Fruit fly (Drosophila melanogaster): Measurements from ENCODE around the gene CG14543.

Gene CG14543

DNA sequence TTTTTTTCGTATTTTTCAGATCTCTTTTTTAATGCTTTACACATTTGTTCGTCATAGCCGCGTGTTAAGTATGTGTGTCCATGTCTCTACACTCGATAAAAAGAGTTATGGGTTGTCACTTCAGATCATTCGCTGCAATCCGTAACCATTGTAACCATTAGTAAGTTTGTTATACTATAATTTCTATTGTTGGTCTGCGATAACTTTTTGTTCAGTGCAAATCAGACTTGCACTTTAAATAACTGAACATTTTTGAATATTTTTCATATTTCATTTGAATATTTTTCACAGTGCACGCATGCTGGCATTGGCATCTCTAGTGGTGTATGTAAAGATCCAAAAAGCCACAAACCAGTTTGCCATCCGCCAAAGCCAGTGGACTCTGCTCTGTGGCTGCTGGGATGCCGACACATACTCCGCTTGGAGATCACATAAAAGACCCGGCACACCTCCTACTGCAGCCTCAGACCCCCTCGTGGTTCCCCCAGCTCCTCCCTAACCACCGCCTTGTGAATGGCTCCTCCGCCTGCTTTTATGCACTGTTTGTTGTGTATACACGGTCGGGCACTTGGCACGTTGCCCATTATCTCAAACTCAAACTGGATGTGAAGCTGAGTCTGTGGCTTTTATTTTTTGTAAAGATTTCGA is 47.4 kb upstream of the CG14543 start (continued):
- TF ChIP-seq Stat92E (GFP tag; optimal IDR thresholded peaks at IDR 0.05) (peak in 1 of 3 experiments; percentile 77), CG14710 (tag; optimal IDR thresholded peaks at IDR 0.05) (peak; percentile 88), Ssrp (tag; optimal IDR thresholded peaks at IDR 0.05) (peak; percentile 86), Oli (tag; optimal IDR thresholded peaks at IDR 0.05) (peak; percentile 93), Dll (GFP tag; IDR thresholded peaks at IDR 0.05; ENCODE audit: partially characterized antibody) (0 out of 4 replicates have a peak, but pooled peaks have one; percentile 2), CG2875 (GFP tag; optimal IDR thresholded peaks at IDR 0.05) (peak; percentile 80), CG17361 (GFP tag; IDR thresholded peaks at IDR 0.05) (peak; percentile 91), stc (GFP tag; IDR thresholded peaks at IDR 0.05) (peak; percentile 86), chm (GFP tag; IDR thresholded peaks at IDR 0.05) (peak; percentile 73), shn (GFP tag; optimal IDR thresholded peaks at IDR 0.05) (peak; percentile 77), gce (GFP tag; IDR thresholded peaks at IDR 0.05) (peak; percentile 84; the same call in 2 of the 3 replicates), CG17186 (GFP tag; optimal IDR thresholded peaks at IDR 0.05) (peak; percentile 42), Oaz (GFP tag; IDR thresholded peaks at IDR 0.05) (peak; percentile 69), dm (GFP tag; optimal IDR thresholded peaks at IDR 0.05) (peak; percentile 74), wdn (GFP tag; IDR thresholded peaks at IDR 0.05) (peak; percentile 58), CG6854 (GFP tag; optimal IDR thresholded peaks at IDR 0.05) (peak; percentile 75), CG34224 (GFP tag; IDR thresholded peaks at IDR 0.05; ENCODE audit: partially characterized antibody) (no peak), pb (GFP tag; optimal IDR thresholded peaks at IDR 0.05) (peak; percentile 58), Sin3A (optimal IDR thresholded peaks at IDR 0.05) (no peak), CG1233 (GFP tag; optimal IDR thresholded peaks at IDR 0.05) (peak; percentile 81), Aef1 (GFP tag; IDR thresholded peaks at IDR 0.05) (peak; percentile 81), eyg (GFP tag; optimal IDR thresholded peaks at IDR 0.05) (peak; percentile 71), zen (tag; optimal IDR thresholded peaks at IDR 0.05) (peak; percentile 64), CG14860 (GFP tag; IDR thresholded peaks at IDR 0.05; ENCODE audit: partially characterized antibody) (no peak), HmgZ (tag; optimal IDR thresholded peaks at IDR 0.05) (peak; percentile 77), fd96Cb (tag; optimal IDR thresholded peaks at IDR 0.05) (peak; percentile 87), CG15514 (GFP tag; optimal IDR thresholded peaks at IDR 0.05) (peak; percentile 46), CG6813 (GFP tag; optimal IDR thresholded peaks at IDR 0.05) (peak; percentile 69), YL-1 (GFP tag; optimal IDR thresholded peaks at IDR 0.05) (no peak), CG8359 (GFP tag; optimal IDR thresholded peaks at IDR 0.05; ENCODE audit: borderline replicate concordance) (peak; percentile 71), odd (GFP tag; optimal IDR thresholded peaks at IDR 0.05) (peak; percentile 81), Blimp-1 (GFP tag; optimal IDR thresholded peaks at IDR 0.05) (peak; percentile 90), CG3726 (GFP tag; IDR thresholded peaks at IDR 0.05) (peak; percentile 75; the same call in 2 of the 3 replicates), CG17912 (GFP tag; optimal IDR thresholded peaks at IDR 0.05) (no peak), nau (GFP tag; optimal IDR thresholded peaks at IDR 0.05) (peak; percentile 76), cg (GFP tag; optimal IDR thresholded peaks at IDR 0.05) (peak; percentile 46), Atf-2 (GFP tag; optimal IDR thresholded peaks at IDR 0.05) (peak; percentile 81), jumu (GFP tag; optimal IDR thresholded peaks at IDR 0.05) (peak; percentile 85), BEAF-32 (GFP tag; optimal IDR thresholded peaks at IDR 0.05) (no peak), Atf6 (GFP tag; IDR thresholded peaks at IDR 0.05) (peak; percentile 76), CrebB (tag; optimal IDR thresholded peaks at IDR 0.05) (peak; percentile 83), CG34422 (GFP tag; IDR thresholded peaks at IDR 0.05) (peak; percentile 80), CG7963 (GFP tag; IDR thresholded peaks at IDR 0.05; ENCODE audit: partially characterized antibody) (no peak), CG10147 (GFP tag; optimal IDR thresholded peaks at IDR 0.05) (peak; percentile 84), D (optimal IDR thresholded peaks at IDR 0.05) (no peak), D (GFP tag; optimal IDR thresholded peaks at IDR 0.05) (peak; percentile 88), NFAT (GFP tag; IDR thresholded peaks at IDR 0.05) (peak; percentile 46; the same call in 1 of the 2 replicates), row (GFP tag; IDR thresholded peaks at IDR 0.05) (peak; percentile 91)
